Fruit fly (Drosophila melanogaster) S2 (cell line): ENCODE data around the gene Sfp24Bb.

Experiments used
- CG8478 ChIP-seq: fragments of >200 bp; optimal IDR thresholded peaks from 2 replicates; lab custom pipeline; 2018
- CTCF ChIP-seq, 2 experiments: fragments of >200 bp; optimal IDR thresholded peaks; 2 replicates each; lab custom pipeline; 2018

DNA sequence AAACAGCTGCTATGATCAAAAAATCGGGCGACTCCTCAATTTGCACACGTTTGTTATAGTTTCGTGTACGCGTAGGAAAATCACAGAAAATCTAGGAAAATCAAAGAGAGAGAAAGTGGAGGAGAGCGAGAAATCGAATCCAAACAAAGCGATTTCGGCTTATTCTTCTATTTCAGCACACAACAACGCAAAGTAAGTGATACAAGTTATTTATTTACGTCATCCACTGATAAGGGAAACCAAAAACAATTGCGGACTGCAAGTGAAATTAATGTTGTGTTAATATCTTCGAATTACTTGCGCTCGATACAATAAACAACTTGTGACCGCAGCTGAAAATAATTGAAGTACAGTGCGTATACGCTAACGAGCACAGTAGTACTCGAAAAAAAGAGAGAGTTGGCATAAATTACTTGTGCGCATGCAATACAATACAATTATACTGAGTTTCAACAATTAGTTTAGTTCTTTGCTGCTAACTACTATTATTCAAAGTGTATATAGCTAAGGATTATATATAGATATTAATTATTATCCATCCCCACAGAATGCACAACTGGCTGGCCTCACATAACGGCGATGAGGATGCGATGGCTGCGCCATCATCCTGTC is 44.1 kb upstream of the Sfp24Bb start:
- no peak for TF ChIP-seq CTCF (optimal IDR thresholded peaks at IDR 0.05; lab: Kevin White, UChicago)
- no peak for TF ChIP-seq CG8478 (lab: Kevin White, UChicago)
